Fruit fly (Drosophila melanogaster) whole organism: ENCODE measurements around the gene CG4835.

ENCODE experiments used
- CG8478 ChIP-seq: fragments of >200 bp; optimal IDR thresholded peaks from 2 replicates; lab custom pipeline; 2018; ENCODE audit warnings: inconsistent platforms
- Dll ChIP-seq: fragments of >200 bp; optimal IDR thresholded peaks from 2 replicates; lab custom pipeline; 2017
- EcR ChIP-seq, 2 experiments: fragments of >200 bp; optimal IDR thresholded peaks; 2 replicates each; lab custom pipeline; 2017; ENCODE audit warnings: missing biosample characterization in 2 of 2, missing genetic modification characterization in 2 of 2, missing genetic modification reagents in 2 of 2
- pan ChIP-seq: fragments of >200 bp; optimal IDR thresholded peaks from 2 replicates; lab custom pipeline; 2017
- psq ChIP-seq: fragments of >200 bp; optimal IDR thresholded peaks from 2 replicates; lab custom pipeline; 2017
- usp ChIP-seq: fragments of >200 bp; optimal IDR thresholded peaks from 2 replicates; lab custom pipeline; 2017; ENCODE audit warnings: missing biosample characterization, missing genetic modification characterization, mixed read lengths

- TF ChIP-seq Dll (lab: Kevin White, UChicago): no peak
- no peak for TF ChIP-seq EcR (GFP tag; optimal IDR thresholded peaks at IDR 0.05; lab: Kevin White, UChicago)
- TF ChIP-seq CG8478: no peak
- no peak for TF ChIP-seq psq (lab: Kevin White, UChicago)
- no peak for TF ChIP-seq usp (GFP tag; lab: Kevin White, UChicago)
- no peak for TF ChIP-seq pan
Observed at dm6 chr3L:5498858-5499257, 19.3 kb downstream of the CG4835 start, which contains the start of gene blanks.
